Worm (Caenorhabditis elegans): Measurements from ENCODE around the gene R02F11.10.
A peak's percentile ranks its signal among the peaks of the same experiment; 100 is the strongest.
"Not testable (repeated sequence)": the region's sequence is repeated elsewhere in the genome, so short reads cannot be mapped to it uniquely, and the experiment has no call there.

R02F11.10 gene

ce11 chrV:4760674-4761073 is 28.2 kb upstream of the R02F11.10 start, which contains the start of gene bgnt-1.4:
Gene bgnt-1.4, plus strand, starts transcription at chrV:4760974.
- not testable (repeated sequence) for TF ChIP-seq mml-1, egl-5, nhr-11 (tag; optimal IDR thresholded peaks at IDR 0.05)

DNA sequence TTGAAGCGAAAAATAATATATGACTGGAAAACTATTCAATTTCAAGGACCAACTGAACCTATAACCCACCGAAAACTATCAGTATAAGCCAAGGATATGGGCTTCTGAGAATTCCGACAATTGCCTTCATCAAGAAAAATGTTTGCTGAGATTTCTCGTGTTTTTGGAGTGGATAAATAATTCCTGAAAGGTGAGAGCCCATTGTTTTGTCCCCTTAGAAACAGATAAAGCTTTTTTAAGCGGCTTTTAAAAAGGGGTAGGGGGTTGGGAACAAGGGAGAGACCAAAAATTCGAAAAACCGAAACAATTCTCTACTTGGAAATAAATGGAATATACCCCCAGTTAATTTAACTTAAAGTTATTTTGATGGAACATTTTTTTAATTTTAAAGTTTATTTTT is 22.4 kb upstream of the R02F11.10 start, which contains the start of gene C18G1.8:
TSS of gene C18G1.8 (minus strand) at position 101 of the 400 bp plus-strand sequence.
- TF ChIP-seq nhr-43 (tag; optimal IDR thresholded peaks at IDR 0.05; ENCODE audit: poor library complexity, severe bottlenecking) (no peak), egl-5 (tag; optimal IDR thresholded peaks at IDR 0.05) (no peak), pqm-1 (tag; optimal IDR thresholded peaks at IDR 0.05) (no peak), ceh-16 (tag; optimal IDR thresholded peaks at IDR 0.05) (no peak), ZK546.5 (tag; optimal IDR thresholded peaks at IDR 0.05) (no peak), nhr-12 (tag; optimal IDR thresholded peaks at IDR 0.05) (no peak)

DNA sequence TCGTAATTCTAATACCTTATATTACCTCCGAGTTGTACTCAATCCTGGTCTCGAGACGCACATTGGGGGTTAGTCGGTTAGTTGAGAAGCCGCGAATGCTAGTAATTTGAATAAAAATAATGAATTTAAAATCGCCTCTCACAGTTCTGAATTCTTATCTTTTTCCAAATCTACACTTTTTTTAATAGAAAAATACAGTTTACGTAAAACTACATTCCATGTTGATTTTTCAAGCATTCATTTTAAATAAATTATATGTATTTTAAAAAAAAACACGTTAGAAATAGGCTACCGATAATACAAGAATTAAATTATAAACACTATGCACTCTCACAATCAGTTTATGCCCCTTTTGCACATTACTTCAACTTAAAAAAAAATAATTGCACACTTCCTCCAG is 19.3 kb upstream of the R02F11.10 start, which contains the start of gene C18G1.9:
TSS of gene C18G1.9 (minus strand) at position 101 of the 400 bp plus-strand sequence.
- TF ChIP-seq egl-5 (tag; optimal IDR thresholded peaks at IDR 0.05) (no peak), pqm-1 (tag; optimal IDR thresholded peaks at IDR 0.05) (no peak), fkh-10 (GFP tag; optimal IDR thresholded peaks at IDR 0.05) (no peak), ZK546.5 (tag; optimal IDR thresholded peaks at IDR 0.05) (no peak), nhr-28 (tag; optimal IDR thresholded peaks at IDR 0.05) (no peak), hmg-11 (tag; optimal IDR thresholded peaks at IDR 0.05) (no peak), fos-1 (tag; optimal IDR thresholded peaks at IDR 0.05) (no peak), eor-1 (tag; optimal IDR thresholded peaks at IDR 0.05) (no peak), fkh-2 (tag; optimal IDR thresholded peaks at IDR 0.05) (no peak), mdl-1 (tag; optimal IDR thresholded peaks at IDR 0.05) (no peak), unc-62 (GFP tag; optimal IDR thresholded peaks at IDR 0.05) (no peak), ceh-82 (tag; optimal IDR thresholded peaks at IDR 0.05) (no peak), tbx-2 (tag; optimal IDR thresholded peaks at IDR 0.05) (no peak), nfya-1 (tag; optimal IDR thresholded peaks at IDR 0.05; ENCODE audit: insufficient read depth) (no peak), ztf-11 (tag; optimal IDR thresholded peaks at IDR 0.05) (no peak), nhr-12 (tag; optimal IDR thresholded peaks at IDR 0.05) (no peak), elt-3 (tag; optimal IDR thresholded peaks at IDR 0.05) (no peak), R02D3.7 (tag; optimal IDR thresholded peaks at IDR 0.05) (no peak)

ce11 chrV:4770408-4770947 is 18.4 kb upstream of the R02F11.10 start, which contains the start of gene elt-7:
Gene elt-7, plus strand, starts transcription at chrV:4770670.
- TF ChIP-seq ZK546.5 (tag; optimal IDR thresholded peaks at IDR 0.05) (no peak), pqm-1 (tag; optimal IDR thresholded peaks at IDR 0.05) (peak; percentile 54), ceh-82 (tag; optimal IDR thresholded peaks at IDR 0.05) (no peak), elt-2 (tag; optimal IDR thresholded peaks at IDR 0.05) (peak; percentile 71), ztf-4 (tag; optimal IDR thresholded peaks at IDR 0.05) (no peak), egl-5 (tag; optimal IDR thresholded peaks at IDR 0.05) (no peak), nhr-23 (tag; optimal IDR thresholded peaks at IDR 0.05) (no peak), unc-39 (tag; optimal IDR thresholded peaks at IDR 0.05) (no peak), tbx-2 (tag; optimal IDR thresholded peaks at IDR 0.05) (no peak), R02D3.7 (tag; optimal IDR thresholded peaks at IDR 0.05) (no peak), ceh-28 (tag; optimal IDR thresholded peaks at IDR 0.05) (no peak), nhr-77 (tag; optimal IDR thresholded peaks at IDR 0.05) (no peak), elt-3 (tag; optimal IDR thresholded peaks at IDR 0.05) (no peak), nfya-1 (tag; optimal IDR thresholded peaks at IDR 0.05; ENCODE audit: insufficient read depth) (no peak)

ce11 chrV:4775140-4775539 is 13.8 kb upstream of the R02F11.10 start:
- TF ChIP-seq lin-39 (tag; optimal IDR thresholded peaks at IDR 0.05), result peak; percentile 38
- peak; percentile 23 for TF ChIP-seq nfya-1 (tag; optimal IDR thresholded peaks at IDR 0.05; ENCODE audit: insufficient read depth)
- no peak for TF ChIP-seq ceh-16 (tag; optimal IDR thresholded peaks at IDR 0.05)

- TF ChIP-seq ztf-11 (tag; optimal IDR thresholded peaks at IDR 0.05) (no peak), egl-27 (tag; optimal IDR thresholded peaks at IDR 0.05) (no peak), egl-5 (tag; optimal IDR thresholded peaks at IDR 0.05) (peak; percentile 37), nhr-28 (tag; optimal IDR thresholded peaks at IDR 0.05) (no peak), nhr-76 (tag; optimal IDR thresholded peaks at IDR 0.05) (no peak)
Measured at ce11 chrV:4777388-4777986, 11.4 kb upstream of the R02F11.10 start, which contains the start of gene C18G1.1. Gene C18G1.1, plus strand, starts transcription at chrV:4777960.

Measured in whole organism, L3 larva.